Fruit fly (Drosophila melanogaster) whole organism, embryonic: ENCODE measurements around the gene NFAT.

Source experiments
- CG11398 ChIP-seq: fragments of 200-800 bp; sonication (Bioruptor generic); optimal IDR thresholded peaks from 2 replicates; lab custom pipeline; 2016; ENCODE audit warnings: missing biosample characterization, missing genetic modification characterization
- Gsc ChIP-seq: fragments of 200-800 bp; sonication (Bioruptor generic); IDR thresholded peaks from 2 replicates; pipeline ENCODE4 v1.3.6; 2022; ENCODE audit warnings: missing biosample characterization, missing genetic modification characterization
- Stat92E ChIP-seq, 3 experiments: fragments of >200 bp in 2 of 3; fragments of 200-800 bp in 1 of 3; sonication (Bioruptor generic) in 1 of 3; optimal IDR thresholded peaks; 2 replicates each; lab custom pipeline; 2017 to 2019; ENCODE audit warnings: missing biosample characterization in 3 of 3, missing genetic modification characterization in 3 of 3, mild to moderate bottlenecking in 1 of 3, moderate library complexity in 1 of 3
- gem ChIP-seq: fragments of 200-800 bp; sonication (Bioruptor generic); optimal IDR thresholded peaks from 2 replicates; lab custom pipeline; 2019; ENCODE audit warnings: missing biosample characterization, mild to moderate bottlenecking, missing genetic modification characterization, moderate library complexity
- tup ChIP-seq: fragments of 200-800 bp; sonication (Bioruptor generic); optimal IDR thresholded peaks from 2 replicates; lab custom pipeline; 2016; ENCODE audit warnings: missing biosample characterization, mild to moderate bottlenecking, missing genetic modification characterization, moderate library complexity
- yki ChIP-seq: fragments of >200 bp; optimal IDR thresholded peaks from 3 replicates; lab custom pipeline; 2018
- zfh2 ChIP-seq: fragments of 200-800 bp; sonication (Bioruptor generic); optimal IDR thresholded peaks from 2 replicates; lab custom pipeline; 2016; ENCODE audit warnings: missing biosample characterization, missing genetic modification characterization

dm6 chrX:13677970-13678490, 53.5 kb downstream of the NFAT start:
- no peak for TF ChIP-seq tup (GFP tag; lab: Kevin White, UChicago)
- no peak for TF ChIP-seq Stat92E (GFP tag; optimal IDR thresholded peaks at IDR 0.05; lab: Kevin White, UChicago)
- no peak for TF ChIP-seq CG11398 (GFP tag; lab: Kevin White, UChicago)
- no peak for TF ChIP-seq yki (lab: Kevin White, UChicago)
- TF ChIP-seq gem (tag; lab: Kevin White, UChicago) = no peak
- no peak for TF ChIP-seq Gsc (GFP tag; lab: Robert Waterston, UW)
- no peak for TF ChIP-seq zfh2 (GFP tag; lab: Kevin White, UChicago)
